Worm (Caenorhabditis elegans) whole organism, late embryonic: ENCODE data around the gene mans-4.

Source experiments
- ama-1 ChIP-seq: fragments of 150-350 bp; optimal IDR thresholded peaks from 2 replicates; lab custom pipeline; 2014
- ceh-2 ChIP-seq: sonication (generic microtip); optimal IDR thresholded peaks from 2 replicates; lab custom pipeline; 2016; ENCODE audit warnings: missing genotype, missing genetic modification characterization, missing compliant biosample characterization
- ceh-22 ChIP-seq: sonication (generic microtip); optimal IDR thresholded peaks from 2 replicates; lab custom pipeline; 2017; ENCODE audit warnings: missing biosample characterization, missing genetic modification characterization
- nhr-11 ChIP-seq: fragments of 150-350 bp; optimal IDR thresholded peaks from 2 replicates; lab custom pipeline; 2014; ENCODE audit warnings: missing biosample characterization, missing genetic modification characterization
- pha-4 ChIP-seq: fragments of 150-350 bp; optimal IDR thresholded peaks from 2 replicates; lab custom pipeline; 2018; ENCODE audit warnings: missing biosample characterization, missing genetic modification reagents, missing genetic modification characterization

ce11 chrIV:9034340-9034739 lies 44.0 kb downstream of the mans-4 start, which contains the start of gene C53D6.10:
- TF ChIP-seq pha-4, result no peak
- no peak for TF ChIP-seq ceh-22
- no peak for TF ChIP-seq ama-1 (lab: Kevin White, UChicago)
- TF ChIP-seq nhr-11 (tag; lab: Kevin White, UChicago), result no peak
- no peak for TF ChIP-seq ceh-2 (tag; lab: Kevin White, UChicago)
